Worm (Caenorhabditis elegans) whole organism, late embryonic: Measurements from ENCODE around the gene abf-4.
"Not testable (repeated sequence)": the region's sequence is repeated elsewhere in the genome, so short reads cannot be mapped to it uniquely, and the experiment has no call there.

Experiments used
- C38D4.7 ChIP-seq: fragments of 200-800 bp; sonication (Bioruptor generic); optimal IDR thresholded peaks from 2 replicates; lab custom pipeline; 2018; ENCODE audit warnings: mild to moderate bottlenecking, missing genetic modification characterization, moderate library complexity, missing compliant biosample characterization
- K09A11.1 ChIP-seq: sonication (generic microtip); optimal IDR thresholded peaks from 2 replicates; lab custom pipeline; 2017; ENCODE audit warnings: antibody characterized with exemption, mild to moderate bottlenecking, missing genetic modification characterization, missing compliant biosample characterization; ENCODE audit not compliant: insufficient read depth
- T23F11.4 ChIP-seq: fragments of 200-800 bp; sonication (Bioruptor generic); optimal IDR thresholded peaks from 2 replicates; lab custom pipeline; 2018; ENCODE audit warnings: mild to moderate bottlenecking, missing genetic modification characterization, missing compliant biosample characterization
- Y22D7AL.16 ChIP-seq: sonication (generic microtip); optimal IDR thresholded peaks from 2 replicates; lab custom pipeline; 2016; ENCODE audit warnings: missing genetic modification characterization, missing compliant biosample characterization
- ama-1 ChIP-seq: fragments of 150-350 bp; optimal IDR thresholded peaks from 2 replicates; lab custom pipeline; 2014
- ceh-14 ChIP-seq: sonication (generic microtip); optimal IDR thresholded peaks from 2 replicates; lab custom pipeline; 2016; ENCODE audit warnings: missing genotype, missing genetic modification characterization, missing compliant biosample characterization
- ceh-22 ChIP-seq: sonication (generic microtip); optimal IDR thresholded peaks from 2 replicates; lab custom pipeline; 2017; ENCODE audit warnings: missing biosample characterization, missing genetic modification characterization
- ceh-31 ChIP-seq: sonication (generic microtip); optimal IDR thresholded peaks from 2 replicates; lab custom pipeline; 2016; ENCODE audit warnings: missing genetic modification characterization, missing compliant biosample characterization
- ceh-34 ChIP-seq: sonication (generic microtip); optimal IDR thresholded peaks from 2 replicates; lab custom pipeline; 2016; ENCODE audit warnings: mild to moderate bottlenecking, missing genetic modification characterization, missing compliant biosample characterization
- ceh-45 ChIP-seq: fragments of 200-800 bp; sonication (Bioruptor generic); IDR thresholded peaks from 2 replicates; pipeline ENCODE4 v1.3.6; 2022; ENCODE audit warnings: missing genetic modification reagents, missing genetic modification characterization, missing compliant biosample characterization
- ceh-9 ChIP-seq: sonication (generic microtip); optimal IDR thresholded peaks from 2 replicates; lab custom pipeline; 2016; ENCODE audit warnings: mild to moderate bottlenecking, missing genetic modification characterization, inconsistent platforms, missing compliant biosample characterization
- elt-2 ChIP-seq: sonication (generic microtip); optimal IDR thresholded peaks from 2 replicates; lab custom pipeline; 2016; ENCODE audit warnings: missing genetic modification reagents, missing genetic modification characterization, missing compliant biosample characterization
- ets-4 ChIP-seq: sonication (generic microtip); optimal IDR thresholded peaks from 2 replicates; lab custom pipeline; 2016; ENCODE audit warnings: missing genetic modification characterization, missing compliant biosample characterization
- eyg-1 ChIP-seq: sonication (generic microtip); optimal IDR thresholded peaks from 2 replicates; lab custom pipeline; 2016; ENCODE audit warnings: missing genotype, missing genetic modification characterization, missing compliant biosample characterization
- fax-1 ChIP-seq: sonication (generic microtip); optimal IDR thresholded peaks from 2 replicates; lab custom pipeline; 2016; ENCODE audit warnings: missing genotype, missing genetic modification characterization, missing compliant biosample characterization
- fkh-10 ChIP-seq: fragments of 150-350 bp; optimal IDR thresholded peaks from 2 replicates; lab custom pipeline; 2014; ENCODE audit warnings: missing biosample characterization, missing genetic modification reagents, missing genetic modification characterization
- fkh-6 ChIP-seq: sonication (generic microtip); optimal IDR thresholded peaks from 2 replicates; lab custom pipeline; 2016; ENCODE audit warnings: missing genetic modification characterization, missing compliant biosample characterization
- gmeb-2 ChIP-seq: sonication (generic microtip); optimal IDR thresholded peaks from 2 replicates; lab custom pipeline; 2016; ENCODE audit warnings: missing genetic modification characterization, inconsistent platforms, missing compliant biosample characterization
- hlh-15 ChIP-seq: sonication (generic microtip); optimal IDR thresholded peaks from 2 replicates; lab custom pipeline; 2016; ENCODE audit warnings: missing genetic modification characterization, missing compliant biosample characterization
- hlh-8 ChIP-seq: sonication (generic microtip); optimal IDR thresholded peaks from 2 replicates; lab custom pipeline; 2016; ENCODE audit warnings: missing genotype, missing genetic modification characterization, missing compliant biosample characterization
- lim-6 ChIP-seq: sonication (generic microtip); optimal IDR thresholded peaks from 2 replicates; lab custom pipeline; 2016; ENCODE audit warnings: missing genetic modification characterization, missing compliant biosample characterization
- mec-3 ChIP-seq: sonication (generic microtip); optimal IDR thresholded peaks from 2 replicates; lab custom pipeline; 2016; ENCODE audit warnings: borderline replicate concordance, missing genetic modification characterization, missing compliant biosample characterization
- pat-9 ChIP-seq: fragments of 200-800 bp; sonication (Bioruptor generic); optimal IDR thresholded peaks from 2 replicates; lab custom pipeline; 2018; ENCODE audit warnings: mild to moderate bottlenecking, missing genetic modification characterization, moderate library complexity, missing compliant biosample characterization
- pax-1 ChIP-seq: fragments of 150-350 bp; optimal IDR thresholded peaks from 2 replicates; lab custom pipeline; 2014; ENCODE audit warnings: missing biosample characterization, missing genetic modification characterization
- pha-2 ChIP-seq: sonication (generic microtip); optimal IDR thresholded peaks from 2 replicates; lab custom pipeline; 2017; ENCODE audit warnings: mild to moderate bottlenecking, missing genetic modification characterization, missing compliant biosample characterization
- rnt-1 ChIP-seq: sonication (generic microtip); optimal IDR thresholded peaks from 2 replicates; lab custom pipeline; 2016; ENCODE audit warnings: missing genetic modification characterization, missing compliant biosample characterization
- sox-4 ChIP-seq: sonication (generic microtip); optimal IDR thresholded peaks from 2 replicates; lab custom pipeline; 2017; ENCODE audit warnings: mild to moderate bottlenecking, missing genetic modification characterization, inconsistent platforms, missing compliant biosample characterization
- syd-9 ChIP-seq: sonication (generic microtip); optimal IDR thresholded peaks from 2 replicates; lab custom pipeline; 2016; ENCODE audit warnings: mild to moderate bottlenecking, missing genetic modification characterization, moderate library complexity, missing compliant biosample characterization
- tbx-7 ChIP-seq: sonication (generic microtip); optimal IDR thresholded peaks from 2 replicates; lab custom pipeline; 2016; ENCODE audit warnings: missing genotype, missing genetic modification characterization, missing compliant biosample characterization
- ttx-3 ChIP-seq: sonication (generic microtip); optimal IDR thresholded peaks from 2 replicates; lab custom pipeline; 2016; ENCODE audit warnings: missing genetic modification reagents, missing genetic modification characterization, missing compliant biosample characterization
- unc-3 ChIP-seq, 2 experiments: fragments of 200-800 bp in 1 of 2; sonication (Bioruptor generic) in 1 of 2; sonication (generic microtip) in 1 of 2; conservative IDR thresholded peaks in 1 of 2; optimal IDR thresholded peaks in 1 of 2; 2 replicates each; pipeline versions ENCODE4 v1.3.6 to Lab custom; 2016 to 2022; ENCODE audit warnings: missing compliant biosample characterization in 2 of 2, missing genetic modification characterization in 2 of 2, missing genetic modification reagents in 1 of 2
- unc-55 ChIP-seq: sonication (generic microtip); optimal IDR thresholded peaks from 2 replicates; lab custom pipeline; 2017; ENCODE audit warnings: missing biosample characterization, missing genetic modification reagents, missing genetic modification characterization

Gene abf-4

DNA sequence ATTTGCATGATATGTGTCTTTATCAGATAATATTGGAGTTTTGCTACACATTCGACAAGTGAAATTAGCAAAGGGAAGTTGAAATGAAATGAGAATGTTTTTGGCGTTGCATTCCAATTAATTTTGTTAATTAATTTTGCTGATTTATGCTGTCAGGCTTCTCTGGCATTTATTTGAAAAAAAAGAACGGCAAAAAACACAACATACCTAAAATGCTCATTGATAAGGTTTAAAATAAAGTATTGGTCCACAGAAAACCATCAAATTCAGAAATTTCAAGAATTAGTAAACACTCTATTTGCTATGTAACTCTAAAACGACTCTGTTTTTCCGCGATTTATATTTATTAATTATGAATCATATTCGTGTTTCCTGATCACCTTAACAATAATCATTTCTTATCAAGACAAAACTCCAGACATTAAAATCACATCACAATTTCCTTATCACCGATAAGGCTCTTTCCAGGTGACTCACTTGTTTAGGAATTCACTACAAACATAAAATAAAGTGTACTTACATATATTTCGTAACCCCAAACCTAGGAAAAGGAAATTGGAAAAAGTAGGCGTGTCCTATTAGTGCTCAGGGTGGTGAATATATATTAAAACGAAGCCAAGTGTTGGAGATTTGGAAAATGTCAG is 32.2 kb downstream of the abf-4 start, which contains the start of the genes srh-166 and Y38H6C.24:
Gene srh-166, minus strand, starts transcription at position 51 of the 644 bp plus-strand sequence.
Gene Y38H6C.24, plus strand, starts transcription at position 620 of the 644 bp plus-strand sequence.
- TF ChIP-seq fkh-6 (tag; lab: Kevin White, UChicago) = no peak
- no peak for TF ChIP-seq pax-1 (tag; lab: Kevin White, UChicago)
- peak; percentile 83 for TF ChIP-seq elt-2 (tag; lab: Kevin White, UChicago)

DNA sequence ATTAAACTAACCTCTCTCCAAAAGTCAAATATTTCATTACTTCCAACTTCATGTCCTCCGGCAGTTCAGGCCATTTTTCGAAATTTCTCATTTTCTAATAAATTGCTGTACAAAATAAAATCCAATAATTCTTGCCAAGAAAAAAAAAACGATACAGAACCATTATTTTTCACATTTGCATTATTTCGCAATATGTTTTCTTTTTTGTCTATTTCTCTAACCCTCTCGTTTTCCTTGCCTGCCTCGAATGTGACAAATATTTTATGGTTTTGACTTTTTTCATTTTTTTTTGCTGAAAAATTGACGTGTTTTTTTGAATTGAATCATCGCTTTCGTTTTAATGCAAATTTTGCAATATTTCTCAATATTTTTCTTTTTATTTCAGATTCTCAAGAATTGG is 36.0 kb downstream of the abf-4 start, which contains the start of the genes Y38H6C.9 and fbxa-150:
Gene Y38H6C.9, minus strand, starts transcription at position 52 of the 400 bp plus-strand sequence.
Gene fbxa-150, plus strand, starts transcription at position 380 of the 400 bp plus-strand sequence.
- no peak for TF ChIP-seq pax-1 (tag; lab: Kevin White, UChicago)
- TF ChIP-seq hlh-15 = no peak
- no peak for TF ChIP-seq pha-2 (tag; lab: Kevin White, UChicago)
- no peak for TF ChIP-seq ceh-31 (tag; lab: Kevin White, UChicago)
- no peak for TF ChIP-seq T23F11.4
- TF ChIP-seq ceh-9 (tag; lab: Kevin White, UChicago) = no peak
- no peak for TF ChIP-seq tbx-7 (tag; lab: Kevin White, UChicago)
- no peak for TF ChIP-seq fkh-10 (GFP tag; lab: Kevin White, UChicago)

DNA sequence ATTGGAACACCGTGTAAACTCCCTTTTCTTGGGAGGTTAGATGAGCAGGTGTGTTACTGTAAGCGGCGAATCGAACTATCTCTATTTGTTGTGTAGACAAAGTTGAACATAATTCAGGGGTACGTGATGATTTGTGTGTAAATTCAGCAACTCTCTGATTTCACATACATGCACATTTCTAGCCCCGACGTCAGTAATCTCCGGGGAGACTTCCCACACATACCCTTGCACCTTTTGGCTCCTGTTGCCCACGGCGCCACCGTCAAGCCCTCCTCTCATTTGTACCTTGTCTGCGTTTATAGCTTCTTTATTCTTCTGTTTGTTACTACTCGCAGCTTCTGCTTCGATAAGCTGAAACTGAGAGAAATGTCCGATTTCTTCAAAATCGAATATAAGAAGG is 39.2 kb downstream of the abf-4 start, which contains the start of gene Y38H6C.25:
Gene Y38H6C.25, plus strand, starts transcription at position 301 of the 400 bp plus-strand sequence.
- no peak for TF ChIP-seq C38D4.7 (GFP tag; lab: Kevin White, UChicago)
- no peak for TF ChIP-seq unc-55
- no peak for TF ChIP-seq fax-1 (tag; lab: Kevin White, UChicago)
- TF ChIP-seq pat-9 (tag; lab: Kevin White, UChicago) = no peak
- TF ChIP-seq ceh-45 (GFP tag; lab: Robert Waterston, UW) = no peak
- TF ChIP-seq fkh-6 (tag; lab: Kevin White, UChicago) = no peak
- no peak for TF ChIP-seq rnt-1 (tag; lab: Kevin White, UChicago)
- TF ChIP-seq gmeb-2 (tag; lab: Kevin White, UChicago) = no peak
- TF ChIP-seq ceh-9 (tag; lab: Kevin White, UChicago) = no peak

DNA sequence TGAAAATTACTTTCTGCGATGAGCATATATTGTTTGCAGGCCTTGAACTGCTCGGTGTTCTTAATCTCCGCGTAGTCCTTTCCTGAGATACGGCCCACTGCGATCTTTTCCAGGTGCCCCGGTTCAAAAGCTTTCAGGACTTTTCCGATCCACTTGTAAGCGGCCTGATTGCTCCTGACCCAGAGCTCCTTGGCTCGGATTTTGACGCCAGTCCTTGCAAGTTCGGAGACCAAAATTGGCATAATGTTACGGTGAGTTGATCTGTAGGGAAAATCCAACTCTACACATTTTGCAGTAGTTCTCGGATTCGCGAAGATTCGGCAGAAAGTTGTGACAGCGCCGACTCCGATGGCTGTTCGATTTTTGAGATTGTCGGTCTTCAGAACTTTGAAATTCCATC is 41.2 kb downstream of the abf-4 start:
- TF ChIP-seq lim-6 (tag; lab: Kevin White, UChicago) (no peak), pax-1 (tag; lab: Kevin White, UChicago) (no peak), mec-3 (tag; lab: Kevin White, UChicago) (no peak), hlh-8 (tag; lab: Kevin White, UChicago) (no peak), ets-4 (tag; lab: Kevin White, UChicago) (no peak)

DNA sequence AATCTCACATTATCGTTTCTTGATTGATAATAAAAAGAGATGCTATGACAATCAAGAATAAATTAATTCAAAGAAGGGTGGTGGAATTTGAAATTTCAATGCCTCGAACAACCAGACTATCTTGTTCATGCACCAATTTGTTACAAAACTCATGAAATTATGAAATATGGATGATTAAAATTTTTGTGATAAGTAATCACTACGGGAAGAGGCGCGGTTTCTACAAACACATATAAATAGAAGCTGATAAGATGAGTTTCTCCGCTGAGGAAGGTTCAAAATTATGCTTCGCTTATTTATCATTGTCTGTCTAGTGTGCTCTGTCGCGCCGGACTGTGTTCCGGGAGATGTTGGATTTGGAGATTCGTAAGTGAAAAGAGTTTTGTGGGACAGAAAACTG is 43.7 kb downstream of the abf-4 start:
- TF ChIP-seq sox-4 (no peak), ttx-3 (tag; lab: Kevin White, UChicago) (no peak), fax-1 (tag; lab: Kevin White, UChicago) (no peak)

ce11 chrV:20513661-20514060 is 44.5 kb downstream of the abf-4 start, which contains the start of gene Y38H6C.8:
Gene Y38H6C.8 (plus strand): TSS chrV:20513961.
- TF ChIP-seq ceh-14; fkh-6 (tag; lab: Kevin White, UChicago); syd-9 (tag; lab: Kevin White, UChicago): not testable (repeated sequence)

- TF ChIP-seq pax-1 (tag; lab: Kevin White, UChicago) = no peak
- TF ChIP-seq Y22D7AL.16 (tag; lab: Kevin White, UChicago) = no peak
- TF ChIP-seq lim-6 (tag; lab: Kevin White, UChicago) = no peak
- no peak for TF ChIP-seq K09A11.1 (tag; lab: Kevin White, UChicago)
- TF ChIP-seq pat-9 (tag; lab: Kevin White, UChicago) = no peak
- TF ChIP-seq ceh-22 = no peak
- no peak for TF ChIP-seq eyg-1 (tag; lab: Kevin White, UChicago)
- no peak for TF ChIP-seq hlh-8 (tag; lab: Kevin White, UChicago)
- TF ChIP-seq ceh-34 (tag; lab: Kevin White, UChicago) = no peak
- no peak for TF ChIP-seq unc-3 (GFP tag; conservative IDR thresholded peaks at IDR 0.05; lab: Robert Waterston, UW)
- no peak for TF ChIP-seq unc-3 (tag; optimal IDR thresholded peaks at IDR 0.05; lab: Kevin White, UChicago)
- TF ChIP-seq fax-1 (tag; lab: Kevin White, UChicago) = no peak
- TF ChIP-seq ama-1 = no peak
These were observed 48.7 kb downstream of the abf-4 start for ce11 chrV:20509427-20509826.
